Worm (Caenorhabditis elegans) whole organism, mixed stage, embryonic: ENCODE data around the gene gly-14.

ENCODE experiments used
- M03D4.4 ChIP-seq: sonication (generic microtip); optimal IDR thresholded peaks from 2 replicates; lab custom pipeline; 2017; ENCODE audit warnings: mild to moderate bottlenecking, missing genetic modification characterization, missing compliant biosample characterization
- bed-3 ChIP-seq: fragments of 200-800 bp; sonication (Bioruptor generic); optimal IDR thresholded peaks from 3 replicates; lab custom pipeline; 2018; ENCODE audit warnings: mild to moderate bottlenecking, missing genetic modification characterization, moderate library complexity, missing compliant biosample characterization
- blmp-1 ChIP-seq: fragments of 150-350 bp; optimal IDR thresholded peaks from 2 replicates; lab custom pipeline; 2014; ENCODE audit warnings: missing biosample characterization, missing genetic modification characterization
- ceh-39 ChIP-seq: fragments of 150-350 bp; optimal IDR thresholded peaks from 2 replicates; lab custom pipeline; 2014; ENCODE audit warnings: missing biosample characterization, missing genetic modification characterization
- ceh-43 ChIP-seq: fragments of 200-800 bp; sonication (Bioruptor generic); optimal IDR thresholded peaks from 2 replicates; lab custom pipeline; 2018; ENCODE audit warnings: mild to moderate bottlenecking, missing genetic modification characterization, moderate library complexity, missing compliant biosample characterization
- ceh-83 ChIP-seq: fragments of 200-800 bp; sonication (Bioruptor generic); optimal IDR thresholded peaks from 2 replicates; lab custom pipeline; 2018; ENCODE audit warnings: mild to moderate bottlenecking, missing genetic modification characterization, missing compliant biosample characterization
- ces-1 ChIP-seq: fragments of 150-350 bp; optimal IDR thresholded peaks from 2 replicates; lab custom pipeline; 2014; ENCODE audit warnings: missing biosample characterization, missing genetic modification reagents, missing genetic modification characterization
- cnd-1 ChIP-seq: fragments of 200-800 bp; sonication (Bioruptor generic); optimal IDR thresholded peaks from 2 replicates; lab custom pipeline; 2018; ENCODE audit warnings: mild to moderate bottlenecking, missing genetic modification characterization, missing compliant biosample characterization
- drap-1 ChIP-seq: fragments of 200-800 bp; sonication (Bioruptor generic); optimal IDR thresholded peaks from 3 replicates; lab custom pipeline; 2018; ENCODE audit warnings: mild to moderate bottlenecking, missing genetic modification characterization, missing compliant biosample characterization
- elt-1 ChIP-seq: sonication (generic microtip); optimal IDR thresholded peaks from 2 replicates; lab custom pipeline; 2017; ENCODE audit warnings: missing genetic modification characterization, mild to moderate bottlenecking, missing compliant biosample characterization, antibody characterized with exemption, moderate library complexity, borderline replicate concordance; ENCODE audit not compliant: insufficient read depth
- elt-3 ChIP-seq: fragments of 150-350 bp; optimal IDR thresholded peaks from 2 replicates; lab custom pipeline; 2014; ENCODE audit warnings: missing biosample characterization, missing genetic modification characterization
- flh-1 ChIP-seq: fragments of 200-800 bp; sonication (Bioruptor generic); optimal IDR thresholded peaks from 2 replicates; lab custom pipeline; 2018; ENCODE audit warnings: mild to moderate bottlenecking, missing genetic modification characterization, moderate library complexity, missing compliant biosample characterization
- ham-2 ChIP-seq: fragments of 200-800 bp; sonication (Bioruptor generic); optimal IDR thresholded peaks from 2 replicates; lab custom pipeline; 2018; ENCODE audit warnings: mild to moderate bottlenecking, missing genetic modification characterization, missing compliant biosample characterization
- hlh-1 ChIP-seq: fragments of 150-350 bp; optimal IDR thresholded peaks from 2 replicates; lab custom pipeline; 2014; ENCODE audit warnings: missing biosample characterization, missing genetic modification reagents, missing genetic modification characterization
- lin-13 ChIP-seq: fragments of 150-350 bp; optimal IDR thresholded peaks from 2 replicates; lab custom pipeline; 2014; ENCODE audit warnings: missing biosample characterization, missing genetic modification characterization
- lin-32 ChIP-seq: fragments of 200-800 bp; sonication (Bioruptor generic); optimal IDR thresholded peaks from 2 replicates; lab custom pipeline; 2018; ENCODE audit warnings: mild to moderate bottlenecking, missing genetic modification characterization, missing compliant biosample characterization
- mab-5 ChIP-seq: fragments of 150-350 bp; optimal IDR thresholded peaks from 2 replicates; lab custom pipeline; 2014; ENCODE audit warnings: missing biosample characterization, missing genetic modification characterization
- mep-1 ChIP-seq: fragments of 150-350 bp; optimal IDR thresholded peaks from 2 replicates; lab custom pipeline; 2017; ENCODE audit warnings: missing biosample characterization, missing genetic modification reagents, missing genetic modification characterization, inconsistent platforms
- mls-2 ChIP-seq: sonication (generic microtip); optimal IDR thresholded peaks from 2 replicates; lab custom pipeline; 2016; ENCODE audit warnings: mild to moderate bottlenecking, missing genetic modification characterization, moderate library complexity, missing compliant biosample characterization
- nhr-12 ChIP-seq: fragments of 150-350 bp; optimal IDR thresholded peaks from 2 replicates; lab custom pipeline; 2014; ENCODE audit warnings: missing biosample characterization, missing genetic modification characterization
- nhr-2 ChIP-seq: fragments of 150-350 bp; optimal IDR thresholded peaks from 2 replicates; lab custom pipeline; 2014; ENCODE audit warnings: missing biosample characterization, missing genetic modification characterization
- nhr-237 ChIP-seq: fragments of 150-350 bp; optimal IDR thresholded peaks from 2 replicates; lab custom pipeline; 2014; ENCODE audit warnings: missing biosample characterization, missing genetic modification characterization
- nhr-28 ChIP-seq: fragments of 150-350 bp; optimal IDR thresholded peaks from 2 replicates; lab custom pipeline; 2014; ENCODE audit warnings: missing biosample characterization, missing genetic modification characterization
- nhr-76 ChIP-seq: sonication (generic microtip); optimal IDR thresholded peaks from 2 replicates; lab custom pipeline; 2017; ENCODE audit warnings: missing biosample characterization, missing genetic modification characterization
- pha-4 ChIP-seq: fragments of 150-350 bp; optimal IDR thresholded peaks from 2 replicates; lab custom pipeline; 2018; ENCODE audit warnings: missing biosample characterization, missing genetic modification reagents, missing genetic modification characterization
- sem-2 ChIP-seq: fragments of 200-800 bp; sonication (Bioruptor generic); optimal IDR thresholded peaks from 2 replicates; lab custom pipeline; 2018; ENCODE audit warnings: mild to moderate bottlenecking, missing genetic modification characterization, missing compliant biosample characterization
- snpc-4 ChIP-seq: fragments of 150-350 bp; optimal IDR thresholded peaks from 2 replicates; lab custom pipeline; 2014; ENCODE audit warnings: missing biosample characterization, missing genetic modification characterization
- sptf-1 ChIP-seq: sonication (generic microtip); optimal IDR thresholded peaks from 2 replicates; lab custom pipeline; 2017; ENCODE audit warnings: mild to moderate bottlenecking, missing genetic modification characterization, moderate library complexity, missing compliant biosample characterization
- tbx-8 ChIP-seq: fragments of 200-800 bp; sonication (Bioruptor generic); optimal IDR thresholded peaks from 2 replicates; lab custom pipeline; 2018; ENCODE audit warnings: mild to moderate bottlenecking, missing genetic modification characterization, moderate library complexity, missing compliant biosample characterization
- unc-120 ChIP-seq: sonication (generic microtip); optimal IDR thresholded peaks from 2 replicates; lab custom pipeline; 2017; ENCODE audit warnings: missing genetic modification characterization, missing compliant biosample characterization; ENCODE audit not compliant: poor library complexity, severe bottlenecking
- unc-39 ChIP-seq: fragments of 150-350 bp; optimal IDR thresholded peaks from 2 replicates; lab custom pipeline; 2014; ENCODE audit warnings: missing biosample characterization, missing genetic modification characterization
- unc-62 ChIP-seq: fragments of 150-350 bp; optimal IDR thresholded peaks from 2 replicates; lab custom pipeline; 2014; ENCODE audit warnings: missing biosample characterization, missing genetic modification reagents, missing genetic modification characterization
- zip-8 ChIP-seq: fragments of 150-350 bp; optimal IDR thresholded peaks from 2 replicates; lab custom pipeline; 2014; ENCODE audit warnings: missing biosample characterization, missing genetic modification characterization
- ztf-11 ChIP-seq: fragments of 150-350 bp; optimal IDR thresholded peaks from 2 replicates; lab custom pipeline; 2014; ENCODE audit warnings: missing biosample characterization, missing genetic modification characterization

Gene gly-14

DNA sequence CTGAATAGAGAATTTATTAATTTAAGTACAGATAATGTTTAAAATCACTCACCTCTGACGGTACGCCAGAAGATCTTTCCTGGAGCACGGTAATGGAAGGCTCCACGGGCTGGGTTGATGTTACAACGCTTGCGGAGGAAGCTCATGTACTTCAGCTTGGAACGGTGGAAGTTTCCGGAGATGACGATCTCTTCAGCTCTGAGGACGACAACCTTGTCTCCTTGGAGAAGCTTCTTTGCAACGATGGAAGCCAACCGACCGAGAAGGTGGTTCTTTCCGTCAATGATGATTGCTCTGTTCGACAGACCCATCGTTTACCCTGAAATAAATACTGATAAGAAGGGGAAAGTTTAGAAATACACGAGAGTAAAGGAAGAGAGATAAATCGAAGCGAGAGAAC, 10.2 kb upstream of the gly-14 start, which contains the start of gene rpl-16:
Gene rpl-16 (minus strand): TSS at position 319 of the 400 bp plus-strand sequence.
- TF ChIP-seq mab-5 (tag; lab: Kevin White, UChicago) (no peak), pha-4 (tag; lab: Kevin White, UChicago) (no peak), mls-2 (tag; lab: Kevin White, UChicago) (no peak)

- no peak for TF ChIP-seq unc-39
- no peak for TF ChIP-seq nhr-12
- TF ChIP-seq pha-4 (tag; lab: Kevin White, UChicago): no peak
- TF ChIP-seq drap-1 (GFP tag; lab: Kevin White, UChicago): no peak
- no peak for TF ChIP-seq flh-1
- no peak for TF ChIP-seq sptf-1
- TF ChIP-seq mep-1 (tag; lab: Kevin White, UChicago): no peak
- TF ChIP-seq nhr-2 (tag; lab: Kevin White, UChicago): no peak
Observed at ce11 chrIII:3502215-3502838, 9.3 kb upstream of the gly-14 start, which contains the start of gene M01F1.8. Gene M01F1.8, minus strand, starts transcription at chrIII:3502549.

ce11 chrIII:3499850-3500249, 6.8 kb upstream of the gly-14 start:
- TF ChIP-seq nhr-12 (no peak), M03D4.4 (peak; percentile 92), ceh-43 (peak; percentile 81), sptf-1 (peak; percentile 97), unc-39 (no peak), tbx-8 (GFP tag; lab: Kevin White, UChicago) (peak; percentile 100), mep-1 (tag; lab: Kevin White, UChicago) (peak; percentile 62), nhr-76 (tag; lab: Kevin White, UChicago) (no peak), ham-2 (GFP tag; lab: Kevin White, UChicago) (peak; percentile 85), hlh-1 (no peak), unc-120 (peak; percentile 71), mls-2 (tag; lab: Kevin White, UChicago) (peak; percentile 98), ceh-39 (tag; lab: Kevin White, UChicago) (no peak), sem-2 (peak; percentile 91), lin-13 (peak; percentile 29), ztf-11 (tag; lab: Kevin White, UChicago) (no peak), nhr-28 (tag; lab: Kevin White, UChicago) (no peak), blmp-1 (tag; lab: Kevin White, UChicago) (no peak), nhr-2 (tag; lab: Kevin White, UChicago) (no peak), drap-1 (GFP tag; lab: Kevin White, UChicago) (peak; percentile 95), elt-3 (tag; lab: Kevin White, UChicago) (no peak), ceh-83 (GFP tag; lab: Kevin White, UChicago) (peak; percentile 96), cnd-1 (tag; lab: Kevin White, UChicago) (peak; percentile 98), bed-3 (GFP tag; lab: Kevin White, UChicago) (peak; percentile 94), elt-1 (tag; lab: Kevin White, UChicago) (no peak), lin-32 (peak; percentile 97), ces-1 (GFP tag; lab: Kevin White, UChicago) (peak; percentile 46), flh-1 (peak; percentile 69)

- TF ChIP-seq hlh-1 (no peak), zip-8 (no peak), bed-3 (GFP tag; lab: Kevin White, UChicago) (no peak), lin-32 (no peak), tbx-8 (GFP tag; lab: Kevin White, UChicago) (no peak), ceh-83 (GFP tag; lab: Kevin White, UChicago) (no peak), nhr-2 (tag; lab: Kevin White, UChicago) (no peak), snpc-4 (tag; lab: Kevin White, UChicago) (no peak)
Observed at ce11 chrIII:3498957-3499356, 5.9 kb upstream of the gly-14 start, which contains the start of gene M01F1.9. Gene M01F1.9, minus strand, starts transcription at chrIII:3499057.

DNA sequence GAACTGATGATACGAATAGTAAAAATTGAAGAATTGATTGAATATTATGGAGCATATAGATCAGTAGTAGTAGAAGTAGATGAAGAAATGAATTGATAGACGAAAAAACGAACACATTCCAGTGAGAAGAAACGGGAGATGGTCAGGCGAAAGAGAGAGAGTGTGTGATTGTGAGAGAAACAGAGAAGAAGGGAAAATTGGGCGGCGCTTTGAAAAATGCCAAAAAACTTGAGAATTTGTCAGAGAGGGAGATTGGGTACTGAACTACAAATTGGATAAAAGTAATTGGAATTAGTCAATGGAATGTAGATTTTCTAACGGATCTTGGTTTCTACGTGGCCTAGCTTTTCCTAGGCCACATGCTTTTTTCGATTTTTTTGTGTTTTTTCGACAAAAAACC, 4.8 kb downstream of the gly-14 start, which contains the start of gene C34C12.7:
Gene C34C12.7 (minus strand): TSS at position 118 of the 400 bp plus-strand sequence.
- TF ChIP-seq snpc-4 (tag; lab: Kevin White, UChicago) (no peak), ceh-83 (GFP tag; lab: Kevin White, UChicago) (no peak), nhr-237 (tag; lab: Kevin White, UChicago) (no peak), M03D4.4 (no peak), lin-32 (no peak), unc-62 (GFP tag; lab: Kevin White, UChicago) (no peak), unc-120 (no peak), ham-2 (GFP tag; lab: Kevin White, UChicago) (no peak), mab-5 (tag; lab: Kevin White, UChicago) (no peak), unc-39 (no peak), mls-2 (tag; lab: Kevin White, UChicago) (no peak), bed-3 (GFP tag; lab: Kevin White, UChicago) (no peak), flh-1 (no peak), sem-2 (no peak), nhr-76 (tag; lab: Kevin White, UChicago) (no peak), sptf-1 (no peak), elt-3 (tag; lab: Kevin White, UChicago) (no peak), ceh-39 (tag; lab: Kevin White, UChicago) (no peak), nhr-28 (tag; lab: Kevin White, UChicago) (no peak)
